Fruit fly (Drosophila melanogaster): ENCODE results near the gene CG14441.

The CG14441 gene

dm6 chrX:6673637-6674487, 25.4 kb upstream of the CG14441 start, which contains the start of the genes CG3198 and Mcm6:
Gene CG3198, minus strand, starts transcription at chrX:6673973.
Gene Mcm6, plus strand, starts transcription at chrX:6674387.
- TF ChIP-seq CG13424 (tag; optimal IDR thresholded peaks at IDR 0.05) (peak; percentile 7), CG31388 (GFP tag; optimal IDR thresholded peaks at IDR 0.05) (no peak), CoRest (tag; optimal IDR thresholded peaks at IDR 0.05) (peak; percentile 42), BEAF-32 (GFP tag; optimal IDR thresholded peaks at IDR 0.05) (peak; percentile 67), CG4617 (GFP tag; optimal IDR thresholded peaks at IDR 0.05; ENCODE audit: borderline replicate concordance) (peak; percentile 4), trem (tag; optimal IDR thresholded peaks at IDR 0.05) (peak; percentile 29), Optix (GFP tag; IDR thresholded peaks at IDR 0.05) (no peak), Six4 (GFP tag; optimal IDR thresholded peaks at IDR 0.05) (no peak), Blimp-1 (GFP tag; optimal IDR thresholded peaks at IDR 0.05) (no peak), B-H2 (GFP tag; optimal IDR thresholded peaks at IDR 0.05) (no peak), CG2129 (GFP tag; IDR thresholded peaks at IDR 0.05; ENCODE audit: partially characterized antibody) (peak; percentile 29; the same call in 1 of the 2 replicates), CG14965 (GFP tag; optimal IDR thresholded peaks at IDR 0.05; ENCODE audit: borderline replicate concordance) (no peak), slou (GFP tag; optimal IDR thresholded peaks at IDR 0.05) (no peak), nerfin-1 (tag; optimal IDR thresholded peaks at IDR 0.05) (no peak), sug (tag; optimal IDR thresholded peaks at IDR 0.05) (peak; percentile 7), tx (GFP tag; optimal IDR thresholded peaks at IDR 0.05) (no peak), bbx (GFP tag; IDR thresholded peaks at IDR 0.05; ENCODE audit: partially characterized antibody) (peak; percentile 61), CG2116 (GFP tag; optimal IDR thresholded peaks at IDR 0.05) (peak; percentile 52), chinmo (GFP tag; IDR thresholded peaks at IDR 0.05; ENCODE audit: partially characterized antibody) (0 out of 4 replicates have a peak, but pooled peaks have one; percentile 54), Sox100B (GFP tag; optimal IDR thresholded peaks at IDR 0.05) (no peak), Ets97D (GFP tag; optimal IDR thresholded peaks at IDR 0.05) (peak; percentile 51), ato (GFP tag; IDR thresholded peaks at IDR 0.05; ENCODE audit: partially characterized antibody) (peak; percentile 44; the same call in 1 of the 2 replicates), CG13775 (GFP tag; optimal IDR thresholded peaks at IDR 0.05) (peak; percentile 1), CG3847 (GFP tag; IDR thresholded peaks at IDR 0.05) (peak; percentile 66), CG2712 (tag; optimal IDR thresholded peaks at IDR 0.05) (peak; percentile 18), MESR4 (GFP tag; optimal IDR thresholded peaks at IDR 0.05) (peak; percentile 81), CG32532 (GFP tag; IDR thresholded peaks at IDR 0.05) (no peak), Usf (GFP tag; optimal IDR thresholded peaks at IDR 0.05) (no peak), dati (GFP tag; IDR thresholded peaks at IDR 0.05) (no peak), ara (GFP tag; IDR thresholded peaks at IDR 0.05) (no peak), CG13287 (GFP tag; IDR thresholded peaks at IDR 0.05; ENCODE audit: partially characterized antibody) (peak; percentile 80), bcd (GFP tag; optimal IDR thresholded peaks at IDR 0.05) (no peak), CG9932 (GFP tag; IDR thresholded peaks at IDR 0.05) (no peak), CG17359 (tag; optimal IDR thresholded peaks at IDR 0.05) (no peak), inv (GFP tag; IDR thresholded peaks at IDR 0.05; ENCODE audit: partially characterized antibody) (peak; percentile 50; the same call in 1 of the 2 replicates), CG7745 (tag; optimal IDR thresholded peaks at IDR 0.05) (no peak), aop (GFP tag; IDR thresholded peaks at IDR 0.05) (no peak), CG7556 (GFP tag; optimal IDR thresholded peaks at IDR 0.05) (no peak), tll (GFP tag; optimal IDR thresholded peaks at IDR 0.05) (no peak), tna (GFP tag; IDR thresholded peaks at IDR 0.05; ENCODE audit: partially characterized antibody) (0 out of 2 replicates have a peak, but pooled peaks have one; percentile 42), bigmax (GFP tag; optimal IDR thresholded peaks at IDR 0.05) (no peak), NK7.1 (GFP tag; optimal IDR thresholded peaks at IDR 0.05) (no peak), sens (GFP tag) (peak; percentile 42), CG13296 (GFP tag; optimal IDR thresholded peaks at IDR 0.05) (no peak), toy (GFP tag; IDR thresholded peaks at IDR 0.05) (no peak), Neu2 (GFP tag; optimal IDR thresholded peaks at IDR 0.05; ENCODE audit: borderline replicate concordance) (no peak), CG17802 (tag; optimal IDR thresholded peaks at IDR 0.05) (no peak)

Data from whole organism, embryonic.